Fruit fly (Drosophila melanogaster) whole organism, embryonic: ENCODE measurements around the gene CG14300.

Experiments used
- Antp ChIP-seq: fragments of 200-800 bp; sonication (Bioruptor generic); optimal IDR thresholded peaks from 3 replicates; lab custom pipeline; 2016; ENCODE audit warnings: missing biosample characterization, missing genetic modification characterization
- CG10321 ChIP-seq: fragments of 200-800 bp; sonication (Bioruptor generic); IDR thresholded peaks from 2 replicates; pipeline ENCODE4 v1.3.6; 2022; ENCODE audit warnings: missing biosample characterization, missing genetic modification characterization
- CG11085 ChIP-seq: fragments of 200-800 bp; sonication (Bioruptor generic); IDR thresholded peaks from 2 replicates; pipeline ENCODE4 v1.3.6; 2022; ENCODE audit warnings: missing biosample characterization, missing genetic modification characterization
- CG11723 ChIP-seq: fragments of 200-800 bp; sonication (Bioruptor generic); optimal IDR thresholded peaks from 2 replicates; lab custom pipeline; 2017; ENCODE audit warnings: missing biosample characterization, mild to moderate bottlenecking, missing genetic modification characterization
- CG12299 ChIP-seq: fragments of 200-800 bp; sonication (Bioruptor generic); optimal IDR thresholded peaks from 2 replicates; lab custom pipeline; 2018; ENCODE audit warnings: missing biosample characterization, mild to moderate bottlenecking, missing genetic modification characterization
- CG12391 ChIP-seq: fragments of 200-800 bp; sonication (Bioruptor generic); optimal IDR thresholded peaks from 3 replicates; lab custom pipeline; 2018; ENCODE audit warnings: missing biosample characterization, mild to moderate bottlenecking, missing genetic modification characterization, moderate library complexity
- CG12769 ChIP-seq: fragments of 200-800 bp; sonication (Bioruptor generic); optimal IDR thresholded peaks from 2 replicates; lab custom pipeline; 2019; ENCODE audit warnings: missing biosample characterization, mild to moderate bottlenecking, missing genetic modification characterization, moderate library complexity
- CG13624 ChIP-seq: fragments of 200-800 bp; sonication (Bioruptor generic); optimal IDR thresholded peaks from 2 replicates; lab custom pipeline; 2016; ENCODE audit warnings: missing biosample characterization, missing genetic modification characterization
- CG13775 ChIP-seq: fragments of 200-800 bp; sonication (Bioruptor generic); optimal IDR thresholded peaks from 3 replicates; lab custom pipeline; 2017; ENCODE audit warnings: missing biosample characterization, mild to moderate bottlenecking, missing genetic modification characterization
- CG17361 ChIP-seq: fragments of 200-800 bp; sonication (Bioruptor generic); IDR thresholded peaks from 3 replicates; pipeline ENCODE4 v1.3.6; 2022; ENCODE audit warnings: missing biosample characterization, missing genetic modification characterization
- CG17568 ChIP-seq: fragments of 200-800 bp; sonication (Bioruptor generic); optimal IDR thresholded peaks from 2 replicates; lab custom pipeline; 2018; ENCODE audit warnings: missing biosample characterization, mild to moderate bottlenecking, missing genetic modification characterization, moderate library complexity
- CG17612 ChIP-seq: fragments of 200-800 bp; sonication (Bioruptor generic); IDR thresholded peaks from 2 replicates; pipeline ENCODE4 v1.3.6; 2022; ENCODE audit warnings: missing biosample characterization, missing genetic modification characterization
- CG30403 ChIP-seq: fragments of 200-800 bp; sonication (Bioruptor generic); optimal IDR thresholded peaks from 3 replicates; lab custom pipeline; 2016; ENCODE audit warnings: missing biosample characterization, missing genetic modification characterization
- CG31224 ChIP-seq: fragments of 200-800 bp; sonication (Bioruptor generic); IDR thresholded peaks from 2 replicates; pipeline ENCODE4 v1.3.6; 2022; ENCODE audit warnings: missing biosample characterization, missing genetic modification characterization
- CG31441 ChIP-seq: fragments of 200-800 bp; sonication (Bioruptor generic); IDR thresholded peaks from 2 replicates; pipeline ENCODE4 v1.3.6; 2022; ENCODE audit warnings: missing biosample characterization, missing genetic modification characterization
- CG33557 ChIP-seq: fragments of 200-800 bp; sonication (Bioruptor generic); optimal IDR thresholded peaks from 2 replicates; lab custom pipeline; 2019; ENCODE audit warnings: missing biosample characterization, mild to moderate bottlenecking, missing genetic modification characterization, moderate library complexity
- CG4424 ChIP-seq: fragments of 200-800 bp; sonication (Bioruptor generic); optimal IDR thresholded peaks from 3 replicates; lab custom pipeline; 2016; ENCODE audit warnings: missing biosample characterization, missing genetic modification characterization
- CG7786 ChIP-seq: fragments of 200-800 bp; sonication (Bioruptor generic); optimal IDR thresholded peaks from 2 replicates; lab custom pipeline; 2016; ENCODE audit warnings: missing biosample characterization, missing genetic modification characterization
- CG8359 ChIP-seq: fragments of 200-800 bp; sonication (Bioruptor generic); optimal IDR thresholded peaks from 2 replicates; lab custom pipeline; 2017; ENCODE audit warnings: missing biosample characterization, mild to moderate bottlenecking, missing genetic modification characterization, borderline replicate concordance
- CG8478 ChIP-seq: fragments of >200 bp; optimal IDR thresholded peaks from 2 replicates; lab custom pipeline; 2018
- CG9932 ChIP-seq: fragments of 200-800 bp; sonication (Bioruptor generic); IDR thresholded peaks from 2 replicates; pipeline ENCODE4 v1.3.6; 2022; ENCODE audit warnings: missing biosample characterization, missing genetic modification characterization
- D ChIP-seq, 2 experiments: fragments of 200-800 bp in 1 of 2; fragments of >200 bp in 1 of 2; sonication (Bioruptor generic) in 1 of 2; optimal IDR thresholded peaks; 2 replicates in 1 of 2; 3 replicates in 1 of 2; lab custom pipeline; 2017; ENCODE audit warnings: mild to moderate bottlenecking in 1 of 2, missing biosample characterization in 1 of 2, missing genetic modification characterization in 1 of 2, missing genetic modification reagents in 1 of 2
- Eip74EF ChIP-seq, 2 experiments: fragments of 200-800 bp in 1 of 2; fragments of >200 bp in 1 of 2; sonication (Bioruptor generic) in 1 of 2; optimal IDR thresholded peaks; 2 replicates each; lab custom pipeline; 2017 to 2019; ENCODE audit warnings: missing biosample characterization in 2 of 2, missing genetic modification characterization in 2 of 2, mild to moderate bottlenecking in 1 of 2, moderate library complexity in 1 of 2
- H15 ChIP-seq: fragments of 200-800 bp; sonication (Bioruptor generic); IDR thresholded peaks from 3 replicates; pipeline ENCODE4 v1.3.6; 2022; ENCODE audit warnings: missing biosample characterization, missing genetic modification characterization
- HHEX ChIP-seq: fragments of 200-800 bp; sonication (Bioruptor generic); optimal IDR thresholded peaks from 3 replicates; lab custom pipeline; 2017; ENCODE audit warnings: missing biosample characterization, mild to moderate bottlenecking, missing genetic modification characterization, missing genetic modification reagents
- Hsf ChIP-seq: fragments of 200-800 bp; sonication (Bioruptor generic); optimal IDR thresholded peaks from 3 replicates; lab custom pipeline; 2016; ENCODE audit warnings: missing biosample characterization, missing genetic modification characterization
- Rx ChIP-seq: fragments of 200-800 bp; sonication (Bioruptor generic); IDR thresholded peaks from 2 replicates; pipeline ENCODE4 v1.3.6; 2022; ENCODE audit warnings: missing biosample characterization, missing genetic modification characterization
- Sox102F ChIP-seq: fragments of 200-800 bp; sonication (Bioruptor generic); optimal IDR thresholded peaks from 2 replicates; lab custom pipeline; 2018; ENCODE audit warnings: missing biosample characterization, mild to moderate bottlenecking, missing genetic modification characterization, moderate library complexity
- Spps ChIP-seq: fragments of 200-800 bp; sonication (Bioruptor generic); optimal IDR thresholded peaks from 2 replicates; lab custom pipeline; 2018; ENCODE audit warnings: missing biosample characterization, mild to moderate bottlenecking, missing genetic modification characterization
- Taf1 ChIP-seq: fragments of 200-800 bp; sonication (Bioruptor generic); IDR thresholded peaks from 2 replicates; pipeline ENCODE4 v1.3.6; 2022; ENCODE audit warnings: missing biosample characterization, missing genetic modification characterization
- crp ChIP-seq, 2 experiments: fragments of 200-800 bp; sonication (Bioruptor generic); optimal IDR thresholded peaks; 2 replicates in 1 of 2; 3 replicates in 1 of 2; lab custom pipeline; 2017; ENCODE audit warnings: missing biosample characterization in 2 of 2, missing genetic modification characterization in 2 of 2, mild to moderate bottlenecking in 1 of 2, moderate library complexity in 1 of 2
- disco-r ChIP-seq: fragments of 200-800 bp; sonication (Bioruptor generic); optimal IDR thresholded peaks from 2 replicates; lab custom pipeline; 2016; ENCODE audit warnings: missing biosample characterization, missing genetic modification characterization
- dmrt11E ChIP-seq: fragments of 200-800 bp; sonication (Bioruptor generic); optimal IDR thresholded peaks from 3 replicates; lab custom pipeline; 2018; ENCODE audit warnings: missing biosample characterization, mild to moderate bottlenecking, missing genetic modification characterization, moderate library complexity
- esg ChIP-seq: fragments of 200-800 bp; sonication (Bioruptor generic); conservative IDR thresholded peaks from 2 replicates; pipeline ENCODE4 v1.3.6; 2022; ENCODE audit warnings: missing biosample characterization, missing genetic modification characterization
- ewg ChIP-seq: fragments of 200-800 bp; sonication (Bioruptor generic); optimal IDR thresholded peaks from 3 replicates; lab custom pipeline; 2017; ENCODE audit warnings: mild to moderate bottlenecking, missing biosample characterization, missing genetic modification reagents, missing genetic modification characterization
- fd96Cb ChIP-seq: fragments of 200-800 bp; sonication (Bioruptor generic); optimal IDR thresholded peaks from 2 replicates; lab custom pipeline; 2018; ENCODE audit warnings: missing biosample characterization, mild to moderate bottlenecking, missing genetic modification characterization, moderate library complexity
- insv ChIP-seq, 2 experiments: fragments of 200-800 bp; sonication (Bioruptor generic); optimal IDR thresholded peaks; 3 replicates each; lab custom pipeline; 2016 to 2018; ENCODE audit warnings: missing biosample characterization in 2 of 2, missing genetic modification characterization in 2 of 2
- lbe ChIP-seq: fragments of 200-800 bp; sonication (Bioruptor generic); optimal IDR thresholded peaks from 2 replicates; lab custom pipeline; 2016; ENCODE audit warnings: missing biosample characterization, mild to moderate bottlenecking, missing genetic modification characterization
- lmd ChIP-seq: fragments of 200-800 bp; sonication (Bioruptor generic); IDR thresholded peaks from 2 replicates; pipeline ENCODE4 v1.3.6; 2022; ENCODE audit warnings: missing biosample characterization, missing genetic modification characterization
- mam ChIP-seq: fragments of 200-800 bp; sonication (Bioruptor generic); optimal IDR thresholded peaks from 3 replicates; lab custom pipeline; 2016; ENCODE audit warnings: missing biosample characterization, missing genetic modification characterization
- nmo ChIP-seq: fragments of 200-800 bp; sonication (Bioruptor generic); optimal IDR thresholded peaks from 2 replicates; lab custom pipeline; 2018; ENCODE audit warnings: missing biosample characterization, mild to moderate bottlenecking, missing genetic modification characterization, moderate library complexity
- org-1 ChIP-seq: fragments of 200-800 bp; sonication (Bioruptor generic); optimal IDR thresholded peaks from 2 replicates; lab custom pipeline; 2017; ENCODE audit warnings: missing biosample characterization, missing genetic modification characterization
- pho ChIP-seq: fragments of 200-800 bp; sonication (Bioruptor generic); optimal IDR thresholded peaks from 2 replicates; lab custom pipeline; 2016; ENCODE audit warnings: missing biosample characterization, missing genetic modification characterization
- pros ChIP-seq: fragments of 200-800 bp; sonication (Bioruptor generic); optimal IDR thresholded peaks from 3 replicates; lab custom pipeline; 2019; ENCODE audit warnings: missing biosample characterization, mild to moderate bottlenecking, missing genetic modification characterization, moderate library complexity
- slp2 ChIP-seq: fragments of 200-800 bp; sonication (Bioruptor generic); optimal IDR thresholded peaks from 2 replicates; lab custom pipeline; 2016; ENCODE audit warnings: missing biosample characterization, missing genetic modification characterization
- trem ChIP-seq: fragments of 200-800 bp; optimal IDR thresholded peaks from 3 replicates; lab custom pipeline; 2019; ENCODE audit warnings: missing biosample characterization, mild to moderate bottlenecking, missing genetic modification characterization, moderate library complexity
- tup ChIP-seq: fragments of 200-800 bp; sonication (Bioruptor generic); optimal IDR thresholded peaks from 2 replicates; lab custom pipeline; 2016; ENCODE audit warnings: missing biosample characterization, mild to moderate bottlenecking, missing genetic modification characterization, moderate library complexity
- z ChIP-seq: fragments of 200-800 bp; sonication (Bioruptor generic); IDR thresholded peaks from 3 replicates; pipeline ENCODE4 v1.3.6; 2022; ENCODE audit warnings: missing biosample characterization, missing genetic modification characterization

The CG14300 gene

DNA sequence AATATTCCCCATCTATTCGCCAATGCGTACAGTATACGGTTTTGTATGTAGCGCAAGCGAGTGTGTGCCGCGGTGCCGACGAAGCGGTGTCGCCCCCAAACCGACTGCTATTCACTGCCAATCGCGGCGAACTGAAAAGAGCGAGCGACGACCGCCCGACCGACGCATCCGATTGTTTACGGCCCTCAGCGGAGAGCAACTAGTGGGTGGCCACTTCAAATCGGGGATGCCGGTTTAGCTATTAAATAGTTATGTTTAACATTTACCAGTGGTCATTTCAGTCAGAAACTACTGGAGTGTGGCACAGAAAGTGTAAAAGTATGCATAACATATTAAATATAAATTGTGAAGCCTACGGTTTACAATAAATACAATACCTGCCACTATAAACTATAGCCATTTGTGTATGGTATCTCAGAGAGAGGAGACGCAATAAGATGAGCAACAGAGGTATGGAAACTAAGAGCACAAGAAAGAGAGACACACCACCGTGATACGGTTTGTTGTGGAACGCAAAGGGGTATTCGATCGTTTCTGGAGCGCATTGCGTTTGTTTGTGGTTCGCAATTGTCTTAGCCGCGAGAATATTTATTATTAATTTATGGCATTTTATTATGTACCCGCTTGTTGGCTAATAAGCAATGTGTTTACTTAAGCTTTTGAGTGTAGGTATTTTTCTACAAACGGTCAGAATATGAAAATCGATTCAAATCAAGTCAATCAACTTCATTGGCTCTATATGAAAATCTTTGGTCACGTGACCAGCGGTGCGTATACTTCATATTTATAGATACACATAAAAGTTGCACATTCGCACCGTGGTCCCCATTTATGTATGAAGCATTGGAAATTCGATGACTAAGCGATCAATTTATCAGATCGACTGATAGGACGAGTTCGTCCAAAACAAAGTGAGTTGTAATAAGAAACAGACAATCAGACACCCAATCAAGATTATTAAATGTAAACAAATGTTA lies 46.8 kb upstream of the CG14300 start (continued):
- TF ChIP-seq Hsf (GFP tag; lab: Kevin White, UChicago) (no peak), CG13775 (GFP tag; lab: Kevin White, UChicago) (no peak), CG7786 (GFP tag; lab: Kevin White, UChicago) (no peak), Rx (GFP tag; lab: Robert Waterston, UW) (no peak), Taf1 (GFP tag; lab: Robert Waterston, UW) (no peak), z (GFP tag; lab: Robert Waterston, UW) (peak; percentile 23; the same call in 1 of the 3 replicates), CG11085 (GFP tag; lab: Robert Waterston, UW) (no peak), org-1 (GFP tag; lab: Kevin White, UChicago) (peak; percentile 5), ewg (GFP tag; lab: Kevin White, UChicago) (no peak), CG10321 (GFP tag; lab: Robert Waterston, UW) (no peak; the same call in 1 of the 2 replicates), fd96Cb (tag; lab: Kevin White, UChicago) (no peak), CG30403 (GFP tag; lab: Kevin White, UChicago) (no peak), D (optimal IDR thresholded peaks at IDR 0.05; lab: Kevin White, UChicago) (no peak), D (GFP tag; optimal IDR thresholded peaks at IDR 0.05; lab: Kevin White, UChicago) (no peak), CG12391 (tag; lab: Kevin White, UChicago) (no peak), pros (peak; percentile 27), CG13624 (GFP tag; lab: Kevin White, UChicago) (no peak), pho (GFP tag; lab: Kevin White, UChicago) (no peak), CG8478 (lab: Kevin White, UChicago) (no peak), H15 (no peak), mam (no peak), slp2 (GFP tag; lab: Kevin White, UChicago) (no peak), lmd (GFP tag; lab: Robert Waterston, UW) (no peak), CG8359 (GFP tag; lab: Kevin White, UChicago) (no peak), tup (GFP tag; lab: Kevin White, UChicago) (no peak), CG31224 (GFP tag; lab: Robert Waterston, UW) (no peak), CG12299 (tag; lab: Kevin White, UChicago) (no peak), insv (GFP tag; optimal IDR thresholded peaks at IDR 0.05; lab: Kevin White, UChicago) (no peak), Antp (GFP tag; lab: Kevin White, UChicago) (no peak), CG4424 (GFP tag; lab: Kevin White, UChicago) (no peak), HHEX (GFP tag; lab: Kevin White, UChicago) (no peak), lbe (GFP tag; lab: Kevin White, UChicago) (no peak), CG31441 (GFP tag; lab: Robert Waterston, UW) (no peak), esg (no peak), nmo (GFP tag; lab: Kevin White, UChicago) (no peak), CG9932 (GFP tag; lab: Robert Waterston, UW) (peak; percentile 37; the same call in 1 of the 2 replicates), Eip74EF (GFP tag; optimal IDR thresholded peaks at IDR 0.05; lab: Kevin White, UChicago) (no peak), CG11723 (GFP tag; lab: Kevin White, UChicago) (no peak), crp (GFP tag; optimal IDR thresholded peaks at IDR 0.05; lab: Kevin White, UChicago) (no peak), trem (no peak), Sox102F (GFP tag; lab: Kevin White, UChicago) (no peak), CG33557 (GFP tag; lab: Kevin White, UChicago) (no peak), CG17361 (GFP tag; lab: Robert Waterston, UW) (no peak), CG17568 (no peak), disco-r (GFP tag; lab: Kevin White, UChicago) (no peak), CG12769 (peak; percentile 31), dmrt11E (no peak), Spps (tag; lab: Kevin White, UChicago) (no peak), CG17612 (GFP tag; lab: Robert Waterston, UW) (no peak)
